Fruit fly (Drosophila melanogaster): ENCODE results near the gene Syn1.

The Syn1 gene

DNA sequence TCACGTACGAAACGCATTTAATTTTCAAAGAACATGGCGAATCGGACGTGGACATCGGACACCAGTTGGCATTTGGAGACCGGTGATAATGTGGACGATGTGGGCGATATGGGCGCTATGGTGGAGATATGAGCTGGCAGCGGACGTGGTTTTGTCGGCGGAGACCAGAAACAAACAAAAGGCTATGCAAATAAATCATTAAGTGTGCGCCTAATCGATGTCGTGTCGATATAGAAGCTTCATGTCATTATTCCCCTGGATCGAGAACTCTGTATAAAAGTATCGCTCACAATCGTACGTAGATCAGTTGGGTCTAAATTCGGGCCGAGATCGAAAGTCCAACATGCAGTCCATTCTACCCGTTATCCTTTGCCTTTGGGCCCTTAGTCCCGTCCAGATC, 29.1 kb downstream of the Syn1 start, which contains the start of gene CG14572:
Gene CG14572 (plus strand): TSS at position 301 of the 400 bp plus-strand sequence.
- no peak for TF ChIP-seq psq (optimal IDR thresholded peaks at IDR 0.05)
- no peak for TF ChIP-seq Dll (optimal IDR thresholded peaks at IDR 0.05)
- no peak for TF ChIP-seq usp (GFP tag; optimal IDR thresholded peaks at IDR 0.05)
- TF ChIP-seq EcR (GFP tag; optimal IDR thresholded peaks at IDR 0.05): no peak
- no peak for TF ChIP-seq pan (optimal IDR thresholded peaks at IDR 0.05)
- TF ChIP-seq CG8478 (optimal IDR thresholded peaks at IDR 0.05): no peak

DNA sequence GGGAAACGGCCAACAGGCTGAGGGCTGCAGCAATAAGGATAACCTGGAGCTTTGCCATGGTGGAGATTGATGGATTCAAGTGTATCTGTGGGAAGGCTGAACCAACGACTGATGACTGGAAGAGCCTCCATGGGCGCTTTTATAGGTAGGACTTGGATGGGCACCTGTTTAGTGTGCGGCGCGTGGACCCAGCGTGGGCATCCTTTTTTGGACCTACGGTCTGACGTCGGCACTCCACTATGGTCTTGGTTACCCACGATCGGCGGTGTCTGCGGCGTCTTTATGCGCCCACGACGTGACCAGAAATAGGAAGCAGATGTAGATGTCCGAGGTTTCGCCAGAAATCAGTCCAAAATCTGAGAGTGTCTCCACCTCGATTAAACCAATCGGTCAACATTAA, 30.1 kb downstream of the Syn1 start, which contains the start of gene CG14566:
Gene CG14566 (minus strand): TSS at position 101 of the 400 bp plus-strand sequence.
- TF ChIP-seq CG8478 (optimal IDR thresholded peaks at IDR 0.05): no peak
- no peak for TF ChIP-seq pan (optimal IDR thresholded peaks at IDR 0.05)
- TF ChIP-seq EcR (GFP tag; optimal IDR thresholded peaks at IDR 0.05): no peak
- TF ChIP-seq psq (optimal IDR thresholded peaks at IDR 0.05): no peak
- TF ChIP-seq Dll (optimal IDR thresholded peaks at IDR 0.05): no peak
- TF ChIP-seq usp (GFP tag; optimal IDR thresholded peaks at IDR 0.05): no peak

DNA sequence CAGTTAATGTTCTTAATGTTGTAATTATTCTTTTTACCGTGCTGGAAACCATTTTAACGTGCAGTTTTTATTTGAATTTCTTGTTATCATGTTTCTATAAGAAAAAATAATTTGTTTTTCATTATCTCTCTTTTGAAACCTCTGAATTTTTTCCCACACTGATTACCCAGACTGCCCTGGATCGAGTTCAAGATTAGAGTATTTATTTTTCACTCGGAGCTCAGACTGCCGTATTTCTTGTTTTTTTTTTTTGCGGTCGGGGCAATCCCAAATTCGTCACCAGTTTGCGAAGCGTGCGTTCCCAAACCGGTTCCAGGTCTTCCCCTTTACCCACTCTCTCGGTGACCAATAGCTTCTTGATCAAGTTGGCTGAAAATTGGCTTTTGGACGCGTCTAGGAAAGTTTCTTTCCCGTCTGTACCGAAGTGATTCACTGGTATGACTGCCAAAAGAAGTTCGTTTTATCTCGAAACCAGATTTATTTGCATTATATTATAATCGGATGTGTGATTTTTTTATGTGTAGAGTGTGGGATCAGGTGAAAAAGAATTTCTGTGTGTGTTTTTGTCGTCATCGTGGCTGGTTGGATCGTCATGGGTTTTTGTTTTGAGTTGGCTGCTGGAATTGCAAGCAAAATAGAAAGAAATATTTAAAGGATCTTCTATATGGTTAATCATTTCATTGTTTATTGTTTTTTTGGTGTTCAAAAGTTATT, 31.2 kb downstream of the Syn1 start:
- TF ChIP-seq usp (GFP tag; optimal IDR thresholded peaks at IDR 0.05): no peak
- TF ChIP-seq psq (optimal IDR thresholded peaks at IDR 0.05): no peak
- TF ChIP-seq CG8478 (optimal IDR thresholded peaks at IDR 0.05): no peak
- TF ChIP-seq Dll (optimal IDR thresholded peaks at IDR 0.05): no peak
- TF ChIP-seq pan (optimal IDR thresholded peaks at IDR 0.05): no peak
- TF ChIP-seq EcR (GFP tag; optimal IDR thresholded peaks at IDR 0.05): no peak

DNA sequence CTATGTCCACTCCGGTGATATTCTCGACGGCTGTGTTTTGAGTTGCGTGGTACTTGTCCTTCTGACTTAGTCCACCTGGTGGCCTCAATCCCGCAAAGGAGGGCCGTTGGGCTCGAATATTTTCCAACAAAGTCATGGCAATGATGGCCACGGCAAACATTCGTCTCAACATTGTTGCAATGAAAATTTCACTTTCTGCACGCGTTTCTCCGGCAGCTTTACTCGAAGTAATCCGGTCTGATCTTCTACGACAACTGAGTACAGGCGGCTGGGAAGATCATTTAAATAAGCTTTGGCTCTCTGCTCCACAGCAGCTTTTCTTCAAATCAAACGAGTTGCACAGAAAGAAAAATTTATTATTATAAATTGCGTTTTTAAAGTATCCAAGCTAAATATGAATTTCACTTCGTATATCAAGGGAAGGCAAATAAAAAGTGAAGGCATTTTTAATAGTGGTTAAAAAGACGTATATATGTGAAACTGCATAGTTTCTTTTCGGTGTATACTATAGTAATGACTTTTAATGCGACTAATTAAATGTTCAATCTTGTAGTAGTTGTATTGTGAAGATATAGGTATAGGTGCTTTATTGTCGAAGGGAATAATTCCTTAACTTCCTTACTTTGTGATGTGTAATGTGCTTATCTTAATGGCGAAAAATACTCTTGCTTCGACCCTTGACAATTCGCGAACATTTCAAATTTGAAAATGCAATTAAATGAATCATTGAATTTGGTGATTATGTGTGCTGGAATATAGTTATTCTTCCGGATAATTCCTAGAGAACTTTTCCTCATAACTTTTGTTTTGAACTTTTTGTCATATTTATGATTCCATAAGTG, 31.9 kb downstream of the Syn1 start, which contains the start of gene CG14567:
Gene CG14567 (minus strand): TSS at position 256 of the 842 bp plus-strand sequence.
- no peak for TF ChIP-seq psq (optimal IDR thresholded peaks at IDR 0.05)

dm6 chr3L:21733799-21734198, 36.5 kb downstream of the Syn1 start, which contains the start of gene CG14573:
Gene CG14573, plus strand, starts transcription at chr3L:21734099.
- no peak for TF ChIP-seq CG8478 (optimal IDR thresholded peaks at IDR 0.05)
- TF ChIP-seq Dll (optimal IDR thresholded peaks at IDR 0.05): no peak

DNA sequence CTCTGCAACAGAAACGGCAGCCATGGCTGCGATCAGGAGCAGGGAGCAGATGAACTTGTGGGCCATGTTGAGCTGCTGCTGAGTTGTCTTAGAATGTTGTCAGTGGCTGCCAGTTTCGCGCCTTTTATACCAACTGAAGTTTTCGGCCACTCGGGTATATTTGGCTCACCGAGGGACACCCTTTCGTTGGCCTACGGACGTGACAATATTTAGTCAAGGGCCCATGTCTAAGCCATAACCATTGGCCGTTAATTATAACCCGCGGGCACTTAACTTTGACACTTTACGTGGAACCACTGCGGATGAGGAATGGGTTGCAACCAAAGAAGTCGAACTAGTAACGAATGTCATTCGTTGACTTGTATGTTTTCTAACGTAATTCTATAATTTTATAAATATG, 36.9 kb downstream of the Syn1 start, which contains the start of gene CG14568:
Gene CG14568 (minus strand): TSS at position 101 of the 400 bp plus-strand sequence.
- no peak for TF ChIP-seq psq (optimal IDR thresholded peaks at IDR 0.05)
- no peak for TF ChIP-seq Dll (optimal IDR thresholded peaks at IDR 0.05)
- no peak for TF ChIP-seq CG8478 (optimal IDR thresholded peaks at IDR 0.05)
- TF ChIP-seq pan (optimal IDR thresholded peaks at IDR 0.05): no peak
- TF ChIP-seq usp (GFP tag; optimal IDR thresholded peaks at IDR 0.05): no peak
- no peak for TF ChIP-seq EcR (GFP tag; optimal IDR thresholded peaks at IDR 0.05)

dm6 chr3L:21731104-21731600, 39.2 kb downstream of the Syn1 start, which contains the start of gene CG14569:
Gene CG14569, minus strand, starts transcription at chr3L:21731550.
- no peak for TF ChIP-seq CG8478 (optimal IDR thresholded peaks at IDR 0.05)
- no peak for TF ChIP-seq usp (GFP tag; optimal IDR thresholded peaks at IDR 0.05)
- TF ChIP-seq pan (optimal IDR thresholded peaks at IDR 0.05): no peak
- no peak for TF ChIP-seq psq (optimal IDR thresholded peaks at IDR 0.05)
- TF ChIP-seq Dll (optimal IDR thresholded peaks at IDR 0.05): no peak

DNA sequence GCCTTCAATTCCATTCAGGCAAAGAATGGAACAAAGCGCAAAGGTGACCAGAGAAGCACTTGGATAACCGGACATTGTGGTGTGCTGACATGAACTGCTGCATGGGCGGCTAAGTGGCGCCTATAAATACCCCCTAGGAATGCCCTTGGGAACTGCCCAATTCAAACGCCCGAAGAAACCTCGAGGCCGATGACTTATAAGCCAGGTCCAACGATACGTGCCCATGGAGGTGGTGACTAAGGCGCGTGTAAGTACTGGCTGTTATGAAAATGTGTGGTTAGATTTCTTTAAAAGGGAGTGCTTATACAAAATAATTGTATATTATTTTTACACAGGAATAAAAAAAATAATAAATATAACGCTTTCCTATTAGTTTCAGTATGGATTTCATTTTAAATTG, 40.0 kb downstream of the Syn1 start, which contains the start of gene CG14570:
Gene CG14570 (minus strand): TSS at position 101 of the 400 bp plus-strand sequence.
- no peak for TF ChIP-seq EcR (GFP tag; optimal IDR thresholded peaks at IDR 0.05)
- TF ChIP-seq usp (GFP tag; optimal IDR thresholded peaks at IDR 0.05): no peak
- TF ChIP-seq Dll (optimal IDR thresholded peaks at IDR 0.05): no peak
- no peak for TF ChIP-seq pan (optimal IDR thresholded peaks at IDR 0.05)
- TF ChIP-seq psq (optimal IDR thresholded peaks at IDR 0.05): no peak
- TF ChIP-seq CG8478 (optimal IDR thresholded peaks at IDR 0.05): no peak

DNA sequence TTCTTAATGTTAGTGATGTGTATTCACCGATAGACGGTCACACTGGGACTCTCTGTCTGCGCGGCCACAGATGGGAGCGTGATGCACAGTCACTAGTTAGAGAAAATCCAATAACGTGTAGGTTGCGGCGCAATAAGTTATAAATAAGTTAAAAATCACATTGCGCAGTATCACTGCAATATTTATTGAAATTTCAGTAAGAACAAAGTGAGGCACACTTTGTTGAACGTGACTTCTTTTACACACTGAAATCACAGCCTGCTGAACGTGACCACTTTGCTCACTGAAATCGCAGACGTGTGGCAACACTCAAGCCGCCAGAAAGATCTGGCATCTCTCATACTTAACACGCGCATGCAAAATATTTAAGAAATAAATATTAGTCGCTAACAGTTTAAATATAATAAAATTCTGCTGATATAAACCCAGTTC, 41.7 kb downstream of the Syn1 start, which contains the start of the genes CG11247 and Polr2H:
Gene CG11247 (minus strand): TSS at position 191 of the 432 bp plus-strand sequence.
Gene Polr2H (plus strand): TSS at position 317 of the 432 bp plus-strand sequence.
- peak; percentile 3 to 30 for TF ChIP-seq EcR (GFP tag; optimal IDR thresholded peaks at IDR 0.05)
- TF ChIP-seq usp (GFP tag; optimal IDR thresholded peaks at IDR 0.05): no peak
- no peak for TF ChIP-seq Dll (optimal IDR thresholded peaks at IDR 0.05)
- TF ChIP-seq CG8478 (optimal IDR thresholded peaks at IDR 0.05): no peak
- TF ChIP-seq pan (optimal IDR thresholded peaks at IDR 0.05): no peak

dm6 chr3L:21727728-21728124, 42.6 kb downstream of the Syn1 start:
- TF ChIP-seq psq (optimal IDR thresholded peaks at IDR 0.05) (no peak), CG8478 (optimal IDR thresholded peaks at IDR 0.05) (no peak), usp (GFP tag; optimal IDR thresholded peaks at IDR 0.05) (no peak)

- TF ChIP-seq pan (optimal IDR thresholded peaks at IDR 0.05) (no peak), Dll (optimal IDR thresholded peaks at IDR 0.05) (no peak), EcR (GFP tag; optimal IDR thresholded peaks at IDR 0.05) (no peak), usp (GFP tag; optimal IDR thresholded peaks at IDR 0.05) (no peak), CG8478 (optimal IDR thresholded peaks at IDR 0.05) (no peak), psq (optimal IDR thresholded peaks at IDR 0.05) (no peak)
Measured at dm6 chr3L:21727013-21727727, 43.2 kb downstream of the Syn1 start.
